Worm (Caenorhabditis elegans) whole organism, L3 larva: ENCODE measurements around the gene srx-111.

ENCODE experiments used
- R02D3.7 ChIP-seq: fragments of 150-350 bp; optimal IDR thresholded peaks from 2 replicates; lab custom pipeline; 2014; ENCODE audit warnings: missing biosample characterization, missing genetic modification characterization
- ZK546.5 ChIP-seq: sonication (generic microtip); optimal IDR thresholded peaks from 2 replicates; lab custom pipeline; 2017; ENCODE audit warnings: missing biosample characterization, missing genetic modification characterization
- aly-2 ChIP-seq: fragments of 150-350 bp; optimal IDR thresholded peaks from 2 replicates; lab custom pipeline; 2014; ENCODE audit warnings: missing biosample characterization, missing genetic modification characterization
- ama-1 ChIP-seq: fragments of 150-350 bp; optimal IDR thresholded peaks from 2 replicates; lab custom pipeline; 2018
- ceh-16 ChIP-seq: sonication (generic microtip); optimal IDR thresholded peaks from 2 replicates; lab custom pipeline; 2017; ENCODE audit warnings: missing biosample characterization, missing genetic modification characterization
- ceh-82 ChIP-seq: fragments of 150-350 bp; optimal IDR thresholded peaks from 2 replicates; lab custom pipeline; 2014; ENCODE audit warnings: missing biosample characterization, missing genetic modification characterization
- egl-27 ChIP-seq: sonication (generic microtip); optimal IDR thresholded peaks from 4 replicates; lab custom pipeline; 2017; ENCODE audit warnings: missing biosample characterization, missing genetic modification reagents, missing genetic modification characterization
- egl-5 ChIP-seq: fragments of 150-350 bp; optimal IDR thresholded peaks from 2 replicates; lab custom pipeline; 2017; ENCODE audit warnings: missing biosample characterization, missing genetic modification reagents, missing genetic modification characterization, inconsistent platforms
- elt-2 ChIP-seq: sonication (generic microtip); optimal IDR thresholded peaks from 2 replicates; lab custom pipeline; 2016; ENCODE audit warnings: missing genetic modification reagents, mild to moderate bottlenecking, missing genetic modification characterization, missing compliant biosample characterization
- eor-1 ChIP-seq, 2 experiments: fragments of 150-350 bp; optimal IDR thresholded peaks; 2 replicates each; lab custom pipeline; 2014 to 2018; ENCODE audit warnings: missing biosample characterization in 2 of 2, missing genetic modification characterization in 2 of 2
- fkh-10 ChIP-seq: sonication (generic microtip); optimal IDR thresholded peaks from 2 replicates; lab custom pipeline; 2017; ENCODE audit warnings: missing biosample characterization, missing genetic modification reagents, missing genetic modification characterization
- hmg-11 ChIP-seq: sonication (generic microtip); optimal IDR thresholded peaks from 2 replicates; lab custom pipeline; 2016; ENCODE audit warnings: missing genetic modification characterization, missing compliant biosample characterization
- lin-39 ChIP-seq: fragments of 150-350 bp; optimal IDR thresholded peaks from 2 replicates; lab custom pipeline; 2018; ENCODE audit warnings: missing biosample characterization, missing genetic modification reagents, missing genetic modification characterization
- lsy-12 ChIP-seq: sonication (generic microtip); optimal IDR thresholded peaks from 2 replicates; lab custom pipeline; 2016; ENCODE audit warnings: mild to moderate bottlenecking, missing genetic modification characterization, missing compliant biosample characterization
- mdl-1 ChIP-seq: fragments of 150-350 bp; optimal IDR thresholded peaks from 2 replicates; lab custom pipeline; 2014; ENCODE audit warnings: missing biosample characterization, missing genetic modification characterization
- mml-1 ChIP-seq: fragments of 150-350 bp; sonication (generic microtip); optimal IDR thresholded peaks from 3 replicates; lab custom pipeline; 2014; ENCODE audit warnings: missing biosample characterization, missing genetic modification characterization
- nhr-11 ChIP-seq: fragments of 150-350 bp; optimal IDR thresholded peaks from 2 replicates; lab custom pipeline; 2014; ENCODE audit warnings: missing biosample characterization, missing genetic modification characterization
- nhr-23 ChIP-seq: fragments of 150-350 bp; optimal IDR thresholded peaks from 2 replicates; lab custom pipeline; 2014; ENCODE audit warnings: missing biosample characterization, missing genetic modification reagents, missing genetic modification characterization
- nhr-237 ChIP-seq: fragments of 150-350 bp; optimal IDR thresholded peaks from 2 replicates; lab custom pipeline; 2014; ENCODE audit warnings: missing biosample characterization, missing genetic modification characterization
- nhr-25 ChIP-seq: sonication (generic microtip); optimal IDR thresholded peaks from 2 replicates; lab custom pipeline; 2017; ENCODE audit warnings: missing biosample characterization, missing genetic modification characterization
- nhr-28 ChIP-seq: fragments of 150-350 bp; optimal IDR thresholded peaks from 2 replicates; lab custom pipeline; 2014; ENCODE audit warnings: missing biosample characterization, missing genetic modification characterization
- nhr-67 ChIP-seq: fragments of 150-350 bp; optimal IDR thresholded peaks from 2 replicates; lab custom pipeline; 2014; ENCODE audit warnings: missing biosample characterization, missing genetic modification characterization
- nhr-76 ChIP-seq: fragments of 150-350 bp; sonication (generic microtip); optimal IDR thresholded peaks from 5 replicates; lab custom pipeline; 2014; ENCODE audit warnings: missing biosample characterization, missing genetic modification characterization
- nhr-77 ChIP-seq: fragments of 150-350 bp; optimal IDR thresholded peaks from 2 replicates; lab custom pipeline; 2014; ENCODE audit warnings: missing biosample characterization, missing genetic modification characterization
- sea-2 ChIP-seq: fragments of 150-350 bp; sonication (generic microtip); optimal IDR thresholded peaks from 4 replicates; lab custom pipeline; 2014; ENCODE audit warnings: missing biosample characterization, missing genetic modification reagents, missing genetic modification characterization
- skn-1 ChIP-seq: fragments of 150-350 bp; optimal IDR thresholded peaks from 2 replicates; lab custom pipeline; 2014; ENCODE audit warnings: missing biosample characterization, missing genetic modification characterization
- snpc-4 ChIP-seq: fragments of 150-350 bp; optimal IDR thresholded peaks from 2 replicates; lab custom pipeline; 2014; ENCODE audit warnings: missing biosample characterization, missing genetic modification characterization
- tbx-2 ChIP-seq: sonication (generic microtip); optimal IDR thresholded peaks from 2 replicates; lab custom pipeline; 2016; ENCODE audit warnings: mild to moderate bottlenecking, missing genetic modification characterization, missing compliant biosample characterization
- unc-39 ChIP-seq: sonication (generic microtip); optimal IDR thresholded peaks from 4 replicates; lab custom pipeline; 2017; ENCODE audit warnings: missing biosample characterization, missing genetic modification characterization
- unc-62 ChIP-seq: fragments of 150-350 bp; sonication (generic microtip); optimal IDR thresholded peaks from 4 replicates; lab custom pipeline; 2014; ENCODE audit warnings: missing biosample characterization, missing genetic modification reagents, missing genetic modification characterization
- ztf-11 ChIP-seq: fragments of 150-350 bp; optimal IDR thresholded peaks from 2 replicates; lab custom pipeline; 2014; ENCODE audit warnings: missing biosample characterization, missing genetic modification characterization

Gene srx-111

ce11 chrII:3716961-3717360 is 40.6 kb upstream of the srx-111 start, which contains the start of gene fbxc-52:
fbxc-52 (plus strand) TSS chrII:3717261.
- no peak for TF ChIP-seq nhr-237 (tag; lab: Kevin White, UChicago)
- no peak for TF ChIP-seq nhr-67 (tag; lab: Kevin White, UChicago)
- peak; percentile 45 for TF ChIP-seq nhr-25 (tag; lab: Kevin White, UChicago)

- no peak for TF ChIP-seq R02D3.7 (tag; lab: Kevin White, UChicago)
- TF ChIP-seq elt-2 (tag; lab: Kevin White, UChicago), result no peak
- no peak for TF ChIP-seq nhr-23 (tag; lab: Kevin White, UChicago)
Measured at ce11 chrII:3721016-3721415, 36.6 kb upstream of the srx-111 start, which contains the start of gene C46E10.3. C46E10.3 (plus strand) TSS chrII:3721316.

- TF ChIP-seq eor-1 (tag; optimal IDR thresholded peaks at IDR 0.05; lab: Kevin White, UChicago) (no peak), mml-1 (tag; lab: Kevin White, UChicago) (no peak), lin-39 (tag; lab: Kevin White, UChicago) (no peak), aly-2 (tag; lab: Kevin White, UChicago) (no peak), nhr-67 (tag; lab: Kevin White, UChicago) (no peak), unc-39 (no peak)
- TF ChIP-seq, all 47 proteins: peak for 0
Measured at ce11 chrII:3724175-3724715, 33.4 kb upstream of the srx-111 start, which contains the start of gene C46E10.1. C46E10.1 (plus strand) TSS chrII:3724225.

ce11 chrII:3727996-3728395 is 29.6 kb upstream of the srx-111 start, which contains the start of gene C46E10.8:
C46E10.8 (minus strand) TSS chrII:3728096.
- TF ChIP-seq lsy-12 (tag; lab: Kevin White, UChicago) (no peak), hmg-11 (tag; lab: Kevin White, UChicago) (no peak), ztf-11 (no peak), ceh-16 (tag; lab: Kevin White, UChicago) (no peak), tbx-2 (tag; lab: Kevin White, UChicago) (no peak)

- no peak for TF ChIP-seq unc-39
- TF ChIP-seq nhr-11 (tag; lab: Kevin White, UChicago), result no peak
- no peak for TF ChIP-seq mdl-1
- TF ChIP-seq ZK546.5 (tag; lab: Kevin White, UChicago), result no peak
- TF ChIP-seq unc-62, result no peak
- TF ChIP-seq lsy-12 (tag; lab: Kevin White, UChicago), result no peak
- no peak for TF ChIP-seq egl-5 (tag; lab: Kevin White, UChicago)
- no peak for TF ChIP-seq egl-27
- TF ChIP-seq eor-1 (tag; optimal IDR thresholded peaks at IDR 0.05; lab: Kevin White, UChicago), result no peak
- no peak for TF ChIP-seq sea-2 (GFP tag; lab: Kevin White, UChicago)
- TF ChIP-seq snpc-4 (tag; lab: Kevin White, UChicago), result no peak
- no peak for TF ChIP-seq mml-1 (tag; lab: Kevin White, UChicago)
- TF ChIP-seq ceh-82 (tag; lab: Kevin White, UChicago), result no peak
- no peak for TF ChIP-seq nhr-77 (tag; lab: Kevin White, UChicago)
- no peak for TF ChIP-seq aly-2 (tag; lab: Kevin White, UChicago)
Measured at ce11 chrII:3731723-3732122, 25.9 kb upstream of the srx-111 start, which contains the start of the genes sdz-12 and bath-31. sdz-12 (minus strand) TSS chrII:3731823. bath-31 (plus strand) TSS chrII:3731973.

ce11 chrII:3736893-3737375 is 20.7 kb upstream of the srx-111 start, which contains the start of gene F12E12.6:
F12E12.6 (minus strand) TSS chrII:3736943.
- TF ChIP-seq skn-1 (tag; lab: Kevin White, UChicago) (no peak), aly-2 (tag; lab: Kevin White, UChicago) (no peak)

ce11 chrII:3739647-3740046 is 18.0 kb upstream of the srx-111 start, which contains the start of gene F12E12.2:
F12E12.2 (plus strand) TSS chrII:3739947.
- no peak for TF ChIP-seq lin-39 (tag; lab: Kevin White, UChicago)
- no peak for TF ChIP-seq sea-2 (GFP tag; lab: Kevin White, UChicago)
- no peak for TF ChIP-seq egl-5 (tag; lab: Kevin White, UChicago)
- TF ChIP-seq ama-1 (lab: Kevin White, UChicago), result no peak
- TF ChIP-seq nhr-28 (tag; lab: Kevin White, UChicago), result no peak
- TF ChIP-seq fkh-10 (GFP tag; lab: Kevin White, UChicago), result no peak
- no peak for TF ChIP-seq tbx-2 (tag; lab: Kevin White, UChicago)
- no peak for TF ChIP-seq nhr-11 (tag; lab: Kevin White, UChicago)
- no peak for TF ChIP-seq ceh-82 (tag; lab: Kevin White, UChicago)
- TF ChIP-seq nhr-76, result no peak
